Worm (Caenorhabditis elegans): ENCODE measurements around the gene gad-2.
A peak's percentile ranks its signal among the peaks of the same experiment; 100 is the strongest.
"Not testable (repeated sequence)": the region's sequence is repeated elsewhere in the genome, so short reads cannot be mapped to it uniquely, and the experiment has no call there.

Gene gad-2

ce11 chrX:7393167-7393566, at the start of gene gad-2:
Gene gad-2 (plus strand): TSS chrX:7393467.
- TF ChIP-seq nhr-237 (tag; optimal IDR thresholded peaks at IDR 0.05) (no peak), unc-39 (tag; optimal IDR thresholded peaks at IDR 0.05) (no peak), ama-1 (optimal IDR thresholded peaks at IDR 0.05) (no peak), ceh-82 (tag; optimal IDR thresholded peaks at IDR 0.05) (no peak), pqm-1 (tag; optimal IDR thresholded peaks at IDR 0.05) (no peak), elt-3 (tag; optimal IDR thresholded peaks at IDR 0.05) (no peak), egl-5 (tag; optimal IDR thresholded peaks at IDR 0.05) (no peak), nhr-67 (tag; optimal IDR thresholded peaks at IDR 0.05) (no peak)

ce11 chrX:7343747-7344146, 49.5 kb upstream of the gad-2 start, which contains the start of gene C07D8.5:
Gene C07D8.5 (plus strand): TSS chrX:7344047.
- TF ChIP-seq pha-4 (tag; optimal IDR thresholded peaks at IDR 0.05): no peak
- TF ChIP-seq elt-3 (tag; optimal IDR thresholded peaks at IDR 0.05): no peak
- no peak for TF ChIP-seq ceh-9 (tag; optimal IDR thresholded peaks at IDR 0.05)
- no peak for TF ChIP-seq nhr-67 (tag; optimal IDR thresholded peaks at IDR 0.05)
- no peak for TF ChIP-seq sea-2 (GFP tag; optimal IDR thresholded peaks at IDR 0.05)
- no peak for TF ChIP-seq nfya-1 (tag; optimal IDR thresholded peaks at IDR 0.05; ENCODE audit: insufficient read depth)
- TF ChIP-seq unc-62 (GFP tag; optimal IDR thresholded peaks at IDR 0.05): no peak
- TF ChIP-seq lin-39 (tag; optimal IDR thresholded peaks at IDR 0.05): no peak
- TF ChIP-seq ZK546.5 (tag; optimal IDR thresholded peaks at IDR 0.05): no peak
- no peak for TF ChIP-seq fkh-2 (tag; optimal IDR thresholded peaks at IDR 0.05)
- no peak for TF ChIP-seq R02D3.7 (tag; optimal IDR thresholded peaks at IDR 0.05)
- no peak for TF ChIP-seq unc-39 (tag; optimal IDR thresholded peaks at IDR 0.05)
- no peak for TF ChIP-seq elt-1 (tag; optimal IDR thresholded peaks at IDR 0.05)
- no peak for TF ChIP-seq ceh-82 (tag; optimal IDR thresholded peaks at IDR 0.05)

ce11 chrX:7365267-7365666, 28.0 kb upstream of the gad-2 start, which contains the start of gene C56G3.2:
Gene C56G3.2 (plus strand): TSS chrX:7365567.
- TF ChIP-seq jun-1, ztf-4, ceh-16 (tag; optimal IDR thresholded peaks at IDR 0.05): not testable (repeated sequence)

- TF ChIP-seq ceh-82 (tag; optimal IDR thresholded peaks at IDR 0.05) (no peak), nhr-11 (tag; optimal IDR thresholded peaks at IDR 0.05) (no peak), ztf-11 (tag; optimal IDR thresholded peaks at IDR 0.05) (no peak), mml-1 (tag; optimal IDR thresholded peaks at IDR 0.05) (no peak), nhr-237 (tag; optimal IDR thresholded peaks at IDR 0.05) (no peak), nhr-25 (tag; optimal IDR thresholded peaks at IDR 0.05) (no peak), nhr-23 (tag; optimal IDR thresholded peaks at IDR 0.05) (no peak), elt-2 (tag; optimal IDR thresholded peaks at IDR 0.05) (no peak), egl-5 (tag; optimal IDR thresholded peaks at IDR 0.05) (no peak)
Observed at ce11 chrX:7369770-7370169, 23.5 kb upstream of the gad-2 start.

ce11 chrX:7371945-7372344, 21.3 kb upstream of the gad-2 start:
- TF ChIP-seq pha-4 (tag; optimal IDR thresholded peaks at IDR 0.05): no peak
- no peak for TF ChIP-seq ceh-16 (tag; optimal IDR thresholded peaks at IDR 0.05)
- TF ChIP-seq ztf-11 (tag; optimal IDR thresholded peaks at IDR 0.05): no peak
- no peak for TF ChIP-seq zag-1 (tag; optimal IDR thresholded peaks at IDR 0.05)
- no peak for TF ChIP-seq R02D3.7 (tag; optimal IDR thresholded peaks at IDR 0.05)
- no peak for TF ChIP-seq ztf-4 (tag; optimal IDR thresholded peaks at IDR 0.05)
- no peak for TF ChIP-seq daf-12 (tag; optimal IDR thresholded peaks at IDR 0.05)
- no peak for TF ChIP-seq nhr-67 (tag; optimal IDR thresholded peaks at IDR 0.05)
- no peak for TF ChIP-seq nhr-76 (tag; optimal IDR thresholded peaks at IDR 0.05)

ce11 chrX:7376941-7377340, 16.3 kb upstream of the gad-2 start, which contains the start of gene npr-8:
Gene npr-8 (plus strand): TSS chrX:7377302.
- TF ChIP-seq fkh-10 (GFP tag; optimal IDR thresholded peaks at IDR 0.05) (peak; percentile 37), nfya-1 (tag; optimal IDR thresholded peaks at IDR 0.05; ENCODE audit: insufficient read depth) (no peak)

- TF ChIP-seq nhr-43 (tag; optimal IDR thresholded peaks at IDR 0.05; ENCODE audit: poor library complexity, severe bottlenecking): peak; percentile 11
- no peak for TF ChIP-seq jun-1 (tag; optimal IDR thresholded peaks at IDR 0.05)
- TF ChIP-seq aly-2 (tag; optimal IDR thresholded peaks at IDR 0.05): no peak
Observed at ce11 chrX:7378608-7379007, 14.7 kb upstream of the gad-2 start.

Measured in whole organism, L3 larva.